Worm (Caenorhabditis elegans) whole organism, early embryonic: ENCODE results near the gene C29E4.17.

Experiments used
- B0310.2 ChIP-seq: sonication (generic microtip); optimal IDR thresholded peaks from 2 replicates; lab custom pipeline; 2016; ENCODE audit warnings: mild to moderate bottlenecking, missing genetic modification characterization, missing compliant biosample characterization
- F13C5.2 ChIP-seq: sonication (generic microtip); optimal IDR thresholded peaks from 2 replicates; lab custom pipeline; 2017; ENCODE audit warnings: mild to moderate bottlenecking, missing genetic modification characterization, inconsistent platforms, missing compliant biosample characterization
- aly-1 ChIP-seq: sonication (generic microtip); optimal IDR thresholded peaks from 2 replicates; lab custom pipeline; 2016; ENCODE audit warnings: missing genetic modification characterization, missing compliant biosample characterization
- ama-1 ChIP-seq: fragments of 150-350 bp; optimal IDR thresholded peaks from 2 replicates; lab custom pipeline; 2014
- ceh-13 ChIP-seq: fragments of 200-800 bp; sonication (Bioruptor generic); optimal IDR thresholded peaks from 2 replicates; lab custom pipeline; 2018; ENCODE audit warnings: mild to moderate bottlenecking, missing genetic modification characterization, missing compliant biosample characterization
- ceh-36 ChIP-seq: sonication (generic microtip); optimal IDR thresholded peaks from 2 replicates; lab custom pipeline; 2016; ENCODE audit warnings: missing genetic modification characterization, inconsistent platforms, missing compliant biosample characterization
- ets-7 ChIP-seq: sonication (generic microtip); optimal IDR thresholded peaks from 2 replicates; lab custom pipeline; 2016; ENCODE audit warnings: missing genotype, missing genetic modification characterization, missing compliant biosample characterization
- flt-1 ChIP-seq: fragments of 200-800 bp; sonication (Bioruptor generic); IDR thresholded peaks from 2 replicates; pipeline ENCODE4 v1.3.6; 2022; ENCODE audit warnings: missing genetic modification characterization, missing compliant biosample characterization
- hmbx-1 ChIP-seq: sonication (generic microtip); optimal IDR thresholded peaks from 2 replicates; lab custom pipeline; 2016; ENCODE audit warnings: mild to moderate bottlenecking, missing genetic modification characterization, missing compliant biosample characterization
- hmg-4 ChIP-seq: fragments of 200-800 bp; sonication (Bioruptor generic); optimal IDR thresholded peaks from 2 replicates; lab custom pipeline; 2018; ENCODE audit warnings: mild to moderate bottlenecking, missing genetic modification characterization, missing compliant biosample characterization
- hnd-1 ChIP-seq: sonication (generic microtip); optimal IDR thresholded peaks from 2 replicates; lab custom pipeline; 2016; ENCODE audit warnings: missing genetic modification characterization, missing compliant biosample characterization
- pes-1 ChIP-seq: fragments of 200-800 bp; sonication (Bioruptor generic); IDR thresholded peaks from 2 replicates; pipeline ENCODE4 v1.3.6; 2022; ENCODE audit warnings: missing genetic modification reagents, missing genetic modification characterization, missing compliant biosample characterization
- scrt-1 ChIP-seq: fragments of 200-800 bp; sonication (Bioruptor generic); IDR thresholded peaks from 2 replicates; pipeline ENCODE4 v1.3.6; 2022; ENCODE audit warnings: missing genetic modification characterization, missing compliant biosample characterization
- sea-1 ChIP-seq: fragments of 200-800 bp; sonication (Bioruptor generic); conservative IDR thresholded peaks from 2 replicates; pipeline ENCODE4 v1.3.6; 2022; ENCODE audit warnings: missing genetic modification characterization, missing compliant biosample characterization
- tbx-11 ChIP-seq: fragments of 200-800 bp; sonication (Bioruptor generic); IDR thresholded peaks from 2 replicates; pipeline ENCODE4 v1.3.6; 2022; ENCODE audit warnings: missing genetic modification characterization, missing compliant biosample characterization
- tbx-37 ChIP-seq: fragments of 200-800 bp; sonication (Bioruptor generic); conservative IDR thresholded peaks from 2 replicates; pipeline ENCODE4 v1.3.6; 2022; ENCODE audit warnings: missing genetic modification reagents, missing genetic modification characterization, missing compliant biosample characterization
- tra-4 ChIP-seq: sonication (generic microtip); optimal IDR thresholded peaks from 2 replicates; lab custom pipeline; 2017; ENCODE audit warnings: missing genetic modification characterization, missing compliant biosample characterization

Gene C29E4.17

ce11 chrIII:7897733-7898132, 24.6 kb upstream of the C29E4.17 start:
- TF ChIP-seq F13C5.2 (tag; lab: Kevin White, UChicago), result no peak
- TF ChIP-seq B0310.2 (tag; lab: Kevin White, UChicago), result no peak
- no peak for TF ChIP-seq ceh-13 (GFP tag; lab: Kevin White, UChicago)
- no peak for TF ChIP-seq tra-4
- no peak for TF ChIP-seq flt-1 (GFP tag; lab: Robert Waterston, UW)
- no peak for TF ChIP-seq tbx-11
- no peak for TF ChIP-seq ets-7 (tag; lab: Kevin White, UChicago)
- no peak for TF ChIP-seq aly-1 (tag; lab: Kevin White, UChicago)
- TF ChIP-seq ceh-36 (tag; lab: Kevin White, UChicago), result no peak
- TF ChIP-seq tbx-37, result no peak
- no peak for TF ChIP-seq ama-1 (lab: Kevin White, UChicago)
- no peak for TF ChIP-seq hnd-1 (tag; lab: Kevin White, UChicago)

DNA sequence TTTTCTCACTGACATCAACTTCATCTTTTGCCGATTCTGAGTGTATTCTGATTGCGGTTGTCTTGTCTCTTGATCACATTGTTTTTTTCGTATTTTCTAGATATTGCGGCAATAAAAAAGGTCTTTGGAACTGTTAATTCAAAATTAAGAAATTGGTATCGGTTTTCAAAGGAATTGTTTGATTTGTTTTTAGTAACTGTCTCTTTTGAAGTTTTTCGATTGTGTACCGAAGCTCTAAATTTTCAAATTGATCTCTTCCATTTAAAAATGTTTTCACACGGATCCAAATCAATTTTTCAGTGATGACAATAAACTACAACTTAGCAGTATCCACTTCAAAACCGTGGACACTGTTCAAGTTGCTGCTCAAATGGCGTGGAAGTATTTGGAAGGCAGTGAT, 21.6 kb upstream of the C29E4.17 start, which contains the start of gene best-24:
Gene best-24, plus strand, starts transcription at position 301 of the 400 bp plus-strand sequence.
- TF ChIP-seq F13C5.2 (tag; lab: Kevin White, UChicago), result no peak
- TF ChIP-seq ceh-36 (tag; lab: Kevin White, UChicago), result no peak

ce11 chrIII:7903427-7903826, 18.9 kb upstream of the C29E4.17 start:
- TF ChIP-seq sea-1 (GFP tag; lab: Robert Waterston, UW) (no peak), hmbx-1 (no peak), pes-1 (GFP tag; lab: Robert Waterston, UW) (no peak), ceh-36 (tag; lab: Kevin White, UChicago) (no peak), tra-4 (no peak), tbx-11 (no peak)

DNA sequence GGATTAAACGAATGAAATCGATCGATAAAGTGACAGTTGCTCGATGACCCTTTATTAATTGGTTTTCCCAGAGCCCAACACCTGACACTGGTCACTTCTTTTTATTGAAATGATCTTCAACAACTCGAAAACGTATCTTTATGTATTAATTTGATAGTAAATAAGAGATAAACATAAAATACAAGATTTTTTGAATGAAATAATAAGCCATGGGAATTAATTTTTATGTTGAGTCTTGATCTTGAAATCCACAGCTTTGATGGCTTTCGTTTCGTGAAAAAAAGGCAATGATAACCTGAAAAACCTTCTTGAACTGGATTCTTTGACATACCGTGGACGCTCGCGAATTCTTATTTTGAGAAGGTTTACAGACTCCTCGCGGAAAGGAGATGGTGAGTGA, 14.8 kb upstream of the C29E4.17 start, which contains the start of gene pcp-5:
Gene pcp-5, minus strand, starts transcription at position 101 of the 400 bp plus-strand sequence.
- no peak for TF ChIP-seq tra-4
- TF ChIP-seq pes-1 (GFP tag; lab: Robert Waterston, UW), result no peak
- TF ChIP-seq hmbx-1, result no peak
- TF ChIP-seq hnd-1 (tag; lab: Kevin White, UChicago), result no peak

DNA sequence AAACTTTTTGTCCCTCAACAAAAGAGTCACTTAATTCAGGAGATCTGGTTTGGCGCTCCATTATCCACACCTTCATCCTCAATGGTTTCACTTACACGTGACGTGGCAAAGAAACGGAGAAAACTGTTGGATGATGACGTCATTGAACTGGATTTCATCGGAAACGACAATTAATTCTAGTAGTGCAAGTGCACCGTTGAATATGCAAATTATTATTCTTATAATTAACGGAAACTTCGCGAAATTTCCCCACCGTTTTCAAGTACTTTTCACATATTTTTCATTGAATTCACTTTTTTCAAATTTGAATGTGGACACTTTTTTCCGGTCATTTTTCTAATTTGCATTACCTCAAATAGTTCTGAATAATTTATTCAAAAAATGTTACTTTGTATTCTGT, 13.0 kb upstream of the C29E4.17 start, which contains the start of gene ZK688.1:
Gene ZK688.1, plus strand, starts transcription at position 301 of the 400 bp plus-strand sequence.
- no peak for TF ChIP-seq hmbx-1
- TF ChIP-seq hnd-1 (tag; lab: Kevin White, UChicago), result no peak
- TF ChIP-seq sea-1 (GFP tag; lab: Robert Waterston, UW), result no peak
- no peak for TF ChIP-seq ceh-13 (GFP tag; lab: Kevin White, UChicago)
- TF ChIP-seq tbx-37, result no peak
- TF ChIP-seq B0310.2 (tag; lab: Kevin White, UChicago), result no peak
- TF ChIP-seq flt-1 (GFP tag; lab: Robert Waterston, UW), result no peak
- no peak for TF ChIP-seq scrt-1 (GFP tag; lab: Robert Waterston, UW)
- no peak for TF ChIP-seq tra-4
- TF ChIP-seq aly-1 (tag; lab: Kevin White, UChicago), result no peak
- TF ChIP-seq tbx-11, result no peak
- TF ChIP-seq hmg-4 (GFP tag; lab: Kevin White, UChicago), result no peak
- no peak for TF ChIP-seq F13C5.2 (tag; lab: Kevin White, UChicago)
- no peak for TF ChIP-seq ets-7 (tag; lab: Kevin White, UChicago)
- no peak for TF ChIP-seq ceh-36 (tag; lab: Kevin White, UChicago)
- TF ChIP-seq pes-1 (GFP tag; lab: Robert Waterston, UW), result no peak

DNA sequence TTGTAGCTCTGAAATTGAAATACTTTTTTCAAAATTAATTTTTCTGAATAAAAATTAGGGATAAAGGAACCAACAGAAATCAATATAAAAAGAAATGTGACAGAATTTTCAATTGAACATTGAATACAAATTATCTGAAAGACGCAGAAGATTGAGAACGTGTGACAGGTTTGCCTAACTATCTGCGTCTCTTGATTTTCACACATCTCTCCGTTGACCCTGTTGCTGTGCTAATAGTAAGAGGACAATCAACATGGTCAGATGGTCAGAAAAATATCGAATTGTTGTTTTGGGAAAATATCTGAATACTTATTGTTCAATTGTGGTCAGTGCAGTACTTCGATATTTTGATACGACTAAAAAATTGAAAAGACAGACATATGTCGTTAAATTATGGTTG, 10.7 kb upstream of the C29E4.17 start, which contains the start of gene ZK688.7:
Gene ZK688.7, minus strand, starts transcription at position 14 of the 400 bp plus-strand sequence.
- TF ChIP-seq ets-7 (tag; lab: Kevin White, UChicago), result no peak
- TF ChIP-seq ceh-36 (tag; lab: Kevin White, UChicago), result no peak
- no peak for TF ChIP-seq ama-1 (lab: Kevin White, UChicago)
- TF ChIP-seq tbx-11, result no peak
- TF ChIP-seq hmbx-1, result no peak
- no peak for TF ChIP-seq tra-4
- TF ChIP-seq hmg-4 (GFP tag; lab: Kevin White, UChicago), result no peak
- TF ChIP-seq pes-1 (GFP tag; lab: Robert Waterston, UW), result no peak
- TF ChIP-seq F13C5.2 (tag; lab: Kevin White, UChicago), result no peak
- TF ChIP-seq aly-1 (tag; lab: Kevin White, UChicago), result no peak
- no peak for TF ChIP-seq B0310.2 (tag; lab: Kevin White, UChicago)
- no peak for TF ChIP-seq hnd-1 (tag; lab: Kevin White, UChicago)
- TF ChIP-seq scrt-1 (GFP tag; lab: Robert Waterston, UW), result no peak
- no peak for TF ChIP-seq ceh-13 (GFP tag; lab: Kevin White, UChicago)
- TF ChIP-seq sea-1 (GFP tag; lab: Robert Waterston, UW), result no peak
- TF ChIP-seq flt-1 (GFP tag; lab: Robert Waterston, UW), result no peak
- TF ChIP-seq tbx-37, result no peak

ce11 chrIII:7913488-7913887, 8.8 kb upstream of the C29E4.17 start, which contains the start of gene ZK688.12:
Gene ZK688.12 (minus strand): TSS chrIII:7913588.
- TF ChIP-seq hmg-4 (GFP tag; lab: Kevin White, UChicago) (no peak), aly-1 (tag; lab: Kevin White, UChicago) (no peak), hmbx-1 (no peak), ama-1 (lab: Kevin White, UChicago) (no peak), sea-1 (GFP tag; lab: Robert Waterston, UW) (no peak), ceh-36 (tag; lab: Kevin White, UChicago) (no peak), B0310.2 (tag; lab: Kevin White, UChicago) (no peak), ceh-13 (GFP tag; lab: Kevin White, UChicago) (no peak)

ce11 chrIII:7917667-7918066, 4.6 kb upstream of the C29E4.17 start, which contains the start of gene gly-3:
Gene gly-3 (minus strand): TSS chrIII:7917767.
- no peak for TF ChIP-seq ets-7 (tag; lab: Kevin White, UChicago)
- TF ChIP-seq pes-1 (GFP tag; lab: Robert Waterston, UW), result no peak
- no peak for TF ChIP-seq hmbx-1
- no peak for TF ChIP-seq hmg-4 (GFP tag; lab: Kevin White, UChicago)
- no peak for TF ChIP-seq tbx-37
- TF ChIP-seq ceh-13 (GFP tag; lab: Kevin White, UChicago), result no peak
- no peak for TF ChIP-seq hnd-1 (tag; lab: Kevin White, UChicago)
